Comparison of ENCODE assay signal across 1 fruit fly cellular context in the genomic region with DNA sequence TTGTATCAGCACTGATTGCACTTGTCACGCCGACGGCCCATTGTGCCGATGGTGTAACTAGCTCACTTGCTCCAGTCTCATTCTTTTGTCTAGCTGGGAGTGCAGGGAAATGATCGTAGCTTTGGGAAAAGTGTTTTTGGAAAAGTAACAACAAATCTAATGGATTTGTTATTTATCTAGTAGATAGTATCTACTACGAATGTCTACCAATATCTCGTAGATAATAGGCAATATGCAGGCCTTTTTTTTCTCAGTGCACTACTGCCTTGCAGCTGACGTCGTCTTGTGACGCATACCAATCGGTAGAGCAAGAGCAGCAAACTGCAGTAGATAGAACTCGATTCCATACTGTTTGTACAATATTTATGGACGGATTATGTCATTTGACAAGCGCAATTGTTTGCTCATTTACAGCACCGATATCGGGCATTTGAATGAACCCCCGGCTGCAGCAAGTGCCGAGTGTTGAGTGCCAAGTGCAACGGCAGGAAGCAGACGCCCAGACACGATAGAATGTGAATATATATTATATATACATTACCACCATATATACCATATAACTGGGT.
TF ChIP-seq lines count a peak whose summit lies in the region.

No protein-coding gene starts in this region.

TF ChIP-seq in whole organism, prepupa, 60 proteins besides CTCF, POLR2A, EP300 and RAD21 (continued from another document):
- TF ChIP-seq fd85E (GFP tag; optimal IDR thresholded peaks at IDR 0.05; lab: Kevin White, UChicago): no peak
- TF ChIP-seq dac (GFP tag; optimal IDR thresholded peaks at IDR 0.05; lab: Kevin White, UChicago): no peak
- peak; percentile 79 for TF ChIP-seq eg (GFP tag; IDR thresholded peaks at IDR 0.05; lab: Robert Waterston, UW)
- TF ChIP-seq acj6 (GFP tag; optimal IDR thresholded peaks at IDR 0.05; lab: Kevin White, UChicago): peak; percentile 29
- no peak for TF ChIP-seq CG6854 (GFP tag; optimal IDR thresholded peaks at IDR 0.05; lab: Kevin White, UChicago)
- no peak for TF ChIP-seq CG1621 (tag; optimal IDR thresholded peaks at IDR 0.05; lab: Kevin White, UChicago)
- TF ChIP-seq CG34406 (GFP tag; optimal IDR thresholded peaks at IDR 0.05; lab: Kevin White, UChicago): peak; percentile 37
- TF ChIP-seq dsx (GFP tag; optimal IDR thresholded peaks at IDR 0.05; lab: Kevin White, UChicago; ENCODE audit: poor library complexity, severe bottlenecking): no peak
- TF ChIP-seq CG7368 (GFP tag; optimal IDR thresholded peaks at IDR 0.05; lab: Kevin White, UChicago): peak; percentile 6
- TF ChIP-seq CG11762 (GFP tag; optimal IDR thresholded peaks at IDR 0.05; lab: Kevin White, UChicago; ENCODE audit: insufficient read depth): peak; percentile 18
- peak; percentile 62; the same call in 1 of the 2 replicates for TF ChIP-seq Gug (GFP tag; IDR thresholded peaks at IDR 0.05; lab: Robert Waterston, UW)
